Fruit fly (Drosophila melanogaster) whole organism, embryonic: ENCODE data around the gene Socs36E.

Experiments used
- CG10366 ChIP-seq: fragments of 200-800 bp; sonication (Bioruptor generic); IDR thresholded peaks from 2 replicates; pipeline ENCODE4 v1.3.6; 2022; ENCODE audit warnings: missing biosample characterization, missing genetic modification characterization
- CG10462 ChIP-seq: fragments of 200-800 bp; sonication (Bioruptor generic); optimal IDR thresholded peaks from 2 replicates; lab custom pipeline; 2016; ENCODE audit warnings: missing biosample characterization, missing genetic modification characterization
- CG11723 ChIP-seq: fragments of 200-800 bp; sonication (Bioruptor generic); optimal IDR thresholded peaks from 2 replicates; lab custom pipeline; 2017; ENCODE audit warnings: missing biosample characterization, mild to moderate bottlenecking, missing genetic modification characterization
- CG12942 ChIP-seq: fragments of 200-800 bp; sonication (Bioruptor generic); optimal IDR thresholded peaks from 3 replicates; lab custom pipeline; 2016; ENCODE audit warnings: missing biosample characterization, missing genetic modification characterization
- CG13123 ChIP-seq: fragments of 200-800 bp; sonication (Bioruptor generic); optimal IDR thresholded peaks from 2 replicates; lab custom pipeline; 2016; ENCODE audit warnings: missing biosample characterization, missing genetic modification characterization
- CG14710 ChIP-seq: fragments of 200-800 bp; sonication (Bioruptor generic); optimal IDR thresholded peaks from 3 replicates; lab custom pipeline; 2019; ENCODE audit warnings: missing biosample characterization, mild to moderate bottlenecking, missing genetic modification characterization, moderate library complexity
- CG15269 ChIP-seq: fragments of 200-800 bp; sonication (Bioruptor generic); optimal IDR thresholded peaks from 2 replicates; lab custom pipeline; 2018; ENCODE audit warnings: missing biosample characterization, mild to moderate bottlenecking, missing genetic modification characterization, moderate library complexity
- CG15514 ChIP-seq: fragments of 200-800 bp; sonication (Bioruptor generic); optimal IDR thresholded peaks from 3 replicates; lab custom pipeline; 2017; ENCODE audit warnings: missing biosample characterization, missing genetic modification characterization, mild to moderate bottlenecking, moderate library complexity, missing genetic modification reagents
- CG15696 ChIP-seq: fragments of 200-800 bp; sonication (Bioruptor generic); optimal IDR thresholded peaks from 2 replicates; lab custom pipeline; 2019; ENCODE audit warnings: missing biosample characterization, mild to moderate bottlenecking, missing genetic modification characterization, moderate library complexity
- CG1832 ChIP-seq: fragments of 200-800 bp; sonication (Bioruptor generic); optimal IDR thresholded peaks from 2 replicates; lab custom pipeline; 2017; ENCODE audit warnings: missing biosample characterization, mild to moderate bottlenecking, missing genetic modification characterization, inconsistent platforms
- CG2199 ChIP-seq: fragments of 200-800 bp; sonication (Bioruptor generic); IDR thresholded peaks from 3 replicates; pipeline ENCODE4 v1.3.6; 2022; ENCODE audit warnings: missing biosample characterization, missing genetic modification characterization
- CG2875 ChIP-seq: fragments of 200-800 bp; sonication (Bioruptor generic); optimal IDR thresholded peaks from 2 replicates; lab custom pipeline; 2017; ENCODE audit warnings: missing biosample characterization, mild to moderate bottlenecking, missing genetic modification characterization, missing genetic modification reagents
- CG31441 ChIP-seq: fragments of 200-800 bp; sonication (Bioruptor generic); IDR thresholded peaks from 2 replicates; pipeline ENCODE4 v1.3.6; 2022; ENCODE audit warnings: missing biosample characterization, missing genetic modification characterization
- CG32767 ChIP-seq: fragments of 200-800 bp; sonication (Bioruptor generic); IDR thresholded peaks from 2 replicates; pipeline ENCODE4 v1.3.6; 2022; ENCODE audit warnings: missing biosample characterization, missing genetic modification characterization
- CG4707 ChIP-seq: fragments of 200-800 bp; sonication (Bioruptor generic); optimal IDR thresholded peaks from 2 replicates; lab custom pipeline; 2018; ENCODE audit warnings: missing biosample characterization, mild to moderate bottlenecking, missing genetic modification characterization, moderate library complexity
- CG5180 ChIP-seq: fragments of 200-800 bp; sonication (Bioruptor generic); optimal IDR thresholded peaks from 3 replicates; lab custom pipeline; 2017; ENCODE audit warnings: missing biosample characterization, missing genetic modification characterization, mild to moderate bottlenecking, moderate library complexity, missing genetic modification reagents
- CG7372 ChIP-seq: fragments of 200-800 bp; sonication (Bioruptor generic); IDR thresholded peaks from 2 replicates; pipeline ENCODE4 v1.3.6; 2022; ENCODE audit warnings: missing biosample characterization, missing genetic modification characterization
- CG9609 ChIP-seq: fragments of 200-800 bp; sonication (Bioruptor generic); optimal IDR thresholded peaks from 3 replicates; lab custom pipeline; 2016; ENCODE audit warnings: missing biosample characterization, missing genetic modification characterization
- CTCF ChIP-seq: fragments of 200-800 bp; sonication (Bioruptor generic); optimal IDR thresholded peaks from 2 replicates; lab custom pipeline; 2017; ENCODE audit warnings: missing biosample characterization, mild to moderate bottlenecking, missing genetic modification characterization, moderate library complexity
- Camta ChIP-seq: fragments of 200-800 bp; sonication (Bioruptor generic); optimal IDR thresholded peaks from 2 replicates; lab custom pipeline; 2016; ENCODE audit warnings: missing biosample characterization, missing genetic modification characterization
- Chrac-16 ChIP-seq: fragments of 200-800 bp; sonication (Bioruptor generic); optimal IDR thresholded peaks from 3 replicates; lab custom pipeline; 2016; ENCODE audit warnings: missing biosample characterization, missing genetic modification characterization
- Elba2 ChIP-seq: fragments of 200-800 bp; sonication (Bioruptor generic); optimal IDR thresholded peaks from 3 replicates; lab custom pipeline; 2016; ENCODE audit warnings: missing biosample characterization, missing genetic modification characterization
- Ets65A ChIP-seq: fragments of 200-800 bp; sonication (Bioruptor generic); peaks from one replicate; lab custom pipeline; 2016; ENCODE audit warnings: missing biosample characterization, missing genetic modification characterization
- Hr39 ChIP-seq: fragments of >200 bp; optimal IDR thresholded peaks from 2 replicates; lab custom pipeline; 2017
- Lim3 ChIP-seq: fragments of 200-800 bp; sonication (Bioruptor generic); IDR thresholded peaks from 2 replicates; pipeline ENCODE4 v1.3.6; 2022; ENCODE audit warnings: missing biosample characterization, missing genetic modification characterization
- Med ChIP-seq: fragments of 200-800 bp; sonication (Bioruptor generic); peaks from one replicate; lab custom pipeline; 2016; ENCODE audit warnings: missing biosample characterization, missing genetic modification characterization, mild to moderate bottlenecking, inconsistent platforms, moderate library complexity
- NC2α ChIP-seq: fragments of 200-800 bp; sonication (Bioruptor generic); optimal IDR thresholded peaks from 2 replicates; lab custom pipeline; 2016; ENCODE audit warnings: missing biosample characterization, missing genetic modification characterization
- NFAT ChIP-seq: fragments of 200-800 bp; sonication (Bioruptor generic); IDR thresholded peaks from 2 replicates; pipeline ENCODE4 v1.3.6; 2022; ENCODE audit warnings: missing biosample characterization, missing genetic modification characterization
- Nf-YB ChIP-seq: fragments of 200-800 bp; sonication (Bioruptor generic); optimal IDR thresholded peaks from 3 replicates; lab custom pipeline; 2019; ENCODE audit warnings: missing biosample characterization, mild to moderate bottlenecking, missing genetic modification characterization, moderate library complexity
- Oaz ChIP-seq: fragments of 200-800 bp; sonication (Bioruptor generic); IDR thresholded peaks from 2 replicates; pipeline ENCODE4 v1.3.6; 2022; ENCODE audit warnings: missing biosample characterization, missing genetic modification characterization
- Scr ChIP-seq: fragments of 200-800 bp; sonication (Bioruptor generic); IDR thresholded peaks from 2 replicates; pipeline ENCODE4 v1.3.6; 2022; ENCODE audit warnings: missing biosample characterization, missing genetic modification characterization; ENCODE audit not compliant: partially characterized antibody
- Spps ChIP-seq: fragments of 200-800 bp; sonication (Bioruptor generic); optimal IDR thresholded peaks from 2 replicates; lab custom pipeline; 2018; ENCODE audit warnings: missing biosample characterization, mild to moderate bottlenecking, missing genetic modification characterization
- Sry-δ ChIP-seq: fragments of 200-800 bp; sonication (Bioruptor generic); optimal IDR thresholded peaks from 2 replicates; lab custom pipeline; 2016; ENCODE audit warnings: missing biosample characterization, missing genetic modification characterization
- Xrp1 ChIP-seq: fragments of 200-800 bp; sonication (Bioruptor generic); IDR thresholded peaks from 2 replicates; pipeline ENCODE4 v1.3.6; 2022; ENCODE audit warnings: missing biosample characterization, missing genetic modification characterization
- YL-1 ChIP-seq: fragments of 200-800 bp; sonication (Bioruptor generic); optimal IDR thresholded peaks from 3 replicates; lab custom pipeline; 2017; ENCODE audit warnings: missing biosample characterization, mild to moderate bottlenecking, missing genetic modification characterization
- aop ChIP-seq: fragments of 200-800 bp; sonication (Bioruptor generic); IDR thresholded peaks from 2 replicates; pipeline ENCODE4 v1.3.6; 2022; ENCODE audit warnings: missing biosample characterization, missing genetic modification characterization
- ash1 ChIP-seq: fragments of 200-800 bp; sonication (Bioruptor generic); optimal IDR thresholded peaks from 2 replicates; lab custom pipeline; 2018; ENCODE audit warnings: missing biosample characterization, mild to moderate bottlenecking, missing genetic modification characterization
- cato ChIP-seq: fragments of 200-800 bp; sonication (Bioruptor generic); optimal IDR thresholded peaks from 2 replicates; lab custom pipeline; 2016; ENCODE audit warnings: missing biosample characterization, missing genetic modification characterization, borderline replicate concordance
- dati ChIP-seq: fragments of 200-800 bp; sonication (Bioruptor generic); IDR thresholded peaks from 2 replicates; pipeline ENCODE4 v1.3.6; 2022; ENCODE audit warnings: missing biosample characterization, missing genetic modification characterization
- emc ChIP-seq: fragments of 200-800 bp; sonication (Bioruptor generic); optimal IDR thresholded peaks from 2 replicates; lab custom pipeline; 2016; ENCODE audit warnings: missing biosample characterization, missing genetic modification characterization
- esg ChIP-seq: fragments of 200-800 bp; sonication (Bioruptor generic); conservative IDR thresholded peaks from 2 replicates; pipeline ENCODE4 v1.3.6; 2022; ENCODE audit warnings: missing biosample characterization, missing genetic modification characterization
- fd3F ChIP-seq: fragments of 200-800 bp; sonication (Bioruptor generic); optimal IDR thresholded peaks from 2 replicates; lab custom pipeline; 2018; ENCODE audit warnings: missing biosample characterization, mild to moderate bottlenecking, missing genetic modification characterization, moderate library complexity
- ftz-f1 ChIP-seq: fragments of 200-800 bp; sonication (Bioruptor generic); optimal IDR thresholded peaks from 2 replicates; lab custom pipeline; 2016; ENCODE audit warnings: missing biosample characterization, missing genetic modification characterization
- gfzf ChIP-seq: fragments of 200-800 bp; sonication (Bioruptor generic); optimal IDR thresholded peaks from 2 replicates; lab custom pipeline; 2016; ENCODE audit warnings: missing biosample characterization, mild to moderate bottlenecking, missing genetic modification characterization, moderate library complexity
- nmo ChIP-seq: fragments of 200-800 bp; sonication (Bioruptor generic); optimal IDR thresholded peaks from 2 replicates; lab custom pipeline; 2018; ENCODE audit warnings: missing biosample characterization, mild to moderate bottlenecking, missing genetic modification characterization, moderate library complexity
- pb ChIP-seq: fragments of 200-800 bp; sonication (Bioruptor generic); optimal IDR thresholded peaks from 3 replicates; lab custom pipeline; 2016; ENCODE audit warnings: missing biosample characterization, missing genetic modification characterization
- peb ChIP-seq: fragments of 200-800 bp; sonication (Bioruptor generic); IDR thresholded peaks from 2 replicates; pipeline ENCODE4 v1.3.6; 2022; ENCODE audit warnings: missing biosample characterization, missing genetic modification characterization
- sd ChIP-seq: fragments of 200-800 bp; sonication (Bioruptor generic); optimal IDR thresholded peaks from 3 replicates; lab custom pipeline; 2018; ENCODE audit warnings: missing biosample characterization, mild to moderate bottlenecking, missing genetic modification characterization, moderate library complexity
- sens ChIP-seq: fragments of 200-800 bp; sonication (Bioruptor generic); peaks from one replicate; lab custom pipeline; 2016; ENCODE audit warnings: missing biosample characterization, missing genetic modification characterization
- sens-2 ChIP-seq: fragments of 200-800 bp; sonication (Bioruptor generic); IDR thresholded peaks from 2 replicates; pipeline ENCODE4 v1.3.6; 2022; ENCODE audit warnings: missing biosample characterization, missing genetic modification characterization
- slp2 ChIP-seq: fragments of 200-800 bp; sonication (Bioruptor generic); optimal IDR thresholded peaks from 2 replicates; lab custom pipeline; 2016; ENCODE audit warnings: missing biosample characterization, missing genetic modification characterization

Gene Socs36E

dm6 chr2L:18137591-18138247 lies 14.5 kb downstream of the Socs36E start, which contains the start of gene kel (continued):
- TF ChIP-seq CG12942 (GFP tag; lab: Kevin White, UChicago) (peak; percentile 21), CG5180 (GFP tag; lab: Kevin White, UChicago) (peak; percentile 13), CG11723 (no peak), CG31441 (GFP tag; lab: Robert Waterston, UW) (no peak; the same call in 1 of the 2 replicates), Xrp1 (GFP tag; lab: Robert Waterston, UW) (0 out of 2 replicates have a peak, but pooled peaks have one; percentile 9), Ets65A (GFP tag; lab: Kevin White, UChicago) (peak; percentile 45), slp2 (GFP tag; lab: Kevin White, UChicago) (no peak), CG7372 (GFP tag; lab: Robert Waterston, UW) (no peak), CG10366 (no peak; the same call in 1 of the 2 replicates), Scr (GFP tag; lab: Robert Waterston, UW) (peak; percentile 78), CTCF (GFP tag; lab: Kevin White, UChicago) (peak; percentile 49), sd (tag; lab: Kevin White, UChicago) (no peak), Lim3 (GFP tag; lab: Robert Waterston, UW) (no peak), CG1832 (GFP tag; lab: Kevin White, UChicago) (no peak), CG2199 (GFP tag; lab: Robert Waterston, UW) (0 out of 3 replicates have a peak, but pooled peaks have one; percentile 33), CG15696 (tag; lab: Kevin White, UChicago) (no peak), Oaz (GFP tag; lab: Robert Waterston, UW) (no peak), NFAT (peak; percentile 59), Chrac-16 (peak; percentile 27), ash1 (GFP tag; lab: Kevin White, UChicago) (no peak), NC2α (GFP tag; lab: Kevin White, UChicago) (no peak), CG9609 (no peak), CG13123 (peak; percentile 11), CG4707 (peak; percentile 15), Nf-YB (no peak), ftz-f1 (GFP tag; lab: Kevin White, UChicago) (peak; percentile 11), cato (GFP tag; lab: Kevin White, UChicago) (no peak), esg (GFP tag; lab: Robert Waterston, UW) (no peak), CG14710 (peak; percentile 70), CG10462 (GFP tag; lab: Kevin White, UChicago) (no peak), nmo (GFP tag; lab: Kevin White, UChicago) (peak; percentile 59), sens (peak; percentile 90), gfzf (peak; percentile 85), Hr39 (lab: Kevin White, UChicago) (no peak), sens-2 (GFP tag; lab: Robert Waterston, UW) (no peak), Sry-δ (GFP tag; lab: Kevin White, UChicago) (peak; percentile 90), Elba2 (no peak), YL-1 (GFP tag; lab: Kevin White, UChicago) (peak; percentile 78), fd3F (GFP tag; lab: Kevin White, UChicago) (no peak), CG2875 (peak; percentile 33), Med (GFP tag; lab: Kevin White, UChicago) (peak; percentile 93), emc (peak; percentile 4), peb (GFP tag; lab: Robert Waterston, UW) (no peak), CG15269 (peak; percentile 53), pb (no peak), CG15514 (GFP tag; lab: Kevin White, UChicago) (peak; percentile 90), Spps (tag; lab: Kevin White, UChicago) (no peak), aop (GFP tag; lab: Robert Waterston, UW) (no peak; the same call in 1 of the 2 replicates), CG32767 (GFP tag; lab: Robert Waterston, UW) (0 out of 2 replicates have a peak, but pooled peaks have one; percentile 30), Camta (GFP tag; lab: Kevin White, UChicago) (peak; percentile 39), dati (peak; percentile 60; the same call in 1 of the 2 replicates)
